Worm (Caenorhabditis elegans): ENCODE results near the gene C39B10.1.

- TF ChIP-seq fos-1 (tag; optimal IDR thresholded peaks at IDR 0.05) (no peak), pqm-1 (tag; optimal IDR thresholded peaks at IDR 0.05) (peak; percentile 96), elt-2 (tag; optimal IDR thresholded peaks at IDR 0.05) (no peak), tbx-2 (tag; optimal IDR thresholded peaks at IDR 0.05) (no peak), nhr-11 (tag; optimal IDR thresholded peaks at IDR 0.05) (no peak), R02D3.7 (tag; optimal IDR thresholded peaks at IDR 0.05) (no peak), snpc-4 (tag; optimal IDR thresholded peaks at IDR 0.05) (no peak), lin-39 (tag; optimal IDR thresholded peaks at IDR 0.05) (no peak), nhr-237 (tag; optimal IDR thresholded peaks at IDR 0.05) (no peak), pha-4 (tag; optimal IDR thresholded peaks at IDR 0.05) (peak; percentile 2), unc-62 (GFP tag; optimal IDR thresholded peaks at IDR 0.05) (no peak)
Measured at ce11 chrX:10480563-10481290, 17.3 kb upstream of the C39B10.1 start, which contains the start of gene elt-2.
